Fruit fly (Drosophila melanogaster) whole organism, embryonic: Measurements from ENCODE around the gene Charon.

Experiments
- CG10209 ChIP-seq: fragments of 200-800 bp; sonication (Bioruptor generic); optimal IDR thresholded peaks from 3 replicates; lab custom pipeline; 2017; ENCODE audit warnings: missing biosample characterization, mild to moderate bottlenecking, missing genetic modification characterization, missing genetic modification reagents
- CG1024 ChIP-seq: fragments of 200-800 bp; sonication (Bioruptor generic); IDR thresholded peaks from 2 replicates; pipeline ENCODE4 v1.3.6; 2022; ENCODE audit warnings: missing biosample characterization, missing genetic modification characterization
- CG11085 ChIP-seq: fragments of 200-800 bp; sonication (Bioruptor generic); IDR thresholded peaks from 2 replicates; pipeline ENCODE4 v1.3.6; 2022; ENCODE audit warnings: missing biosample characterization, missing genetic modification characterization
- CG11560 ChIP-seq: fragments of 200-800 bp; sonication (Bioruptor generic); IDR thresholded peaks from 3 replicates; pipeline ENCODE4 v1.3.6; 2022; ENCODE audit warnings: missing biosample characterization, missing genetic modification characterization
- CG12219 ChIP-seq: fragments of 200-800 bp; sonication (Bioruptor generic); optimal IDR thresholded peaks from 3 replicates; lab custom pipeline; 2018; ENCODE audit warnings: missing biosample characterization, mild to moderate bottlenecking, missing genetic modification characterization
- CG13296 ChIP-seq: fragments of 200-800 bp; sonication (Bioruptor generic); optimal IDR thresholded peaks from 3 replicates; lab custom pipeline; 2018; ENCODE audit warnings: missing biosample characterization, mild to moderate bottlenecking, missing genetic modification characterization
- CG1603 ChIP-seq: fragments of 200-800 bp; sonication (Bioruptor generic); optimal IDR thresholded peaks from 2 replicates; lab custom pipeline; 2019; ENCODE audit warnings: missing biosample characterization, mild to moderate bottlenecking, missing genetic modification characterization, moderate library complexity
- CG16779 ChIP-seq: fragments of 200-800 bp; sonication (Bioruptor generic); IDR thresholded peaks from 2 replicates; pipeline ENCODE4 v1.3.6; 2022; ENCODE audit warnings: missing biosample characterization, missing genetic modification characterization
- CG17359 ChIP-seq: fragments of 200-800 bp; sonication (Bioruptor generic); optimal IDR thresholded peaks from 3 replicates; lab custom pipeline; 2018; ENCODE audit warnings: missing biosample characterization, mild to moderate bottlenecking, missing genetic modification characterization, moderate library complexity
- CG2120 ChIP-seq: fragments of 200-800 bp; sonication (Bioruptor generic); optimal IDR thresholded peaks from 3 replicates; lab custom pipeline; 2016; ENCODE audit warnings: missing biosample characterization, missing genetic modification characterization
- CG2875 ChIP-seq: fragments of 200-800 bp; sonication (Bioruptor generic); optimal IDR thresholded peaks from 2 replicates; lab custom pipeline; 2017; ENCODE audit warnings: missing biosample characterization, mild to moderate bottlenecking, missing genetic modification characterization, missing genetic modification reagents
- CG6272 ChIP-seq: fragments of 200-800 bp; sonication (Bioruptor generic); IDR thresholded peaks from 2 replicates; pipeline ENCODE4 v1.3.6; 2022; ENCODE audit warnings: missing biosample characterization, missing genetic modification characterization
- CG6791 ChIP-seq: fragments of 200-800 bp; sonication (Bioruptor generic); IDR thresholded peaks from 3 replicates; pipeline ENCODE4 v1.3.6; 2022; ENCODE audit warnings: missing biosample characterization, missing genetic modification characterization; ENCODE audit not compliant: partially characterized antibody
- CG8089 ChIP-seq: fragments of 200-800 bp; sonication (Bioruptor generic); optimal IDR thresholded peaks from 3 replicates; lab custom pipeline; 2016; ENCODE audit warnings: missing biosample characterization, missing genetic modification characterization
- CG8944 ChIP-seq: fragments of 200-800 bp; sonication (Bioruptor generic); optimal IDR thresholded peaks from 3 replicates; lab custom pipeline; 2016; ENCODE audit warnings: missing biosample characterization, missing genetic modification characterization
- Dbx ChIP-seq: fragments of 200-800 bp; sonication (Bioruptor generic); IDR thresholded peaks from 3 replicates; pipeline ENCODE4 v1.3.6; 2022; ENCODE audit warnings: missing biosample characterization, missing genetic modification characterization
- Dek ChIP-seq: fragments of 200-800 bp; sonication (Bioruptor generic); optimal IDR thresholded peaks from 3 replicates; lab custom pipeline; 2019; ENCODE audit warnings: missing biosample characterization, mild to moderate bottlenecking, missing genetic modification characterization, moderate library complexity
- Ets65A ChIP-seq: fragments of 200-800 bp; sonication (Bioruptor generic); peaks from one replicate; lab custom pipeline; 2016; ENCODE audit warnings: missing biosample characterization, missing genetic modification characterization
- Ets97D ChIP-seq: fragments of 200-800 bp; sonication (Bioruptor generic); optimal IDR thresholded peaks from 3 replicates; lab custom pipeline; 2016; ENCODE audit warnings: missing biosample characterization, missing genetic modification characterization
- Hand ChIP-seq: fragments of 200-800 bp; sonication (Bioruptor generic); optimal IDR thresholded peaks from 2 replicates; lab custom pipeline; 2017; ENCODE audit warnings: mild to moderate bottlenecking, missing biosample characterization, missing genetic modification reagents, missing genetic modification characterization
- Hey ChIP-seq: fragments of 200-800 bp; sonication (Bioruptor generic); optimal IDR thresholded peaks from 3 replicates; lab custom pipeline; 2018; ENCODE audit warnings: missing biosample characterization, mild to moderate bottlenecking, missing genetic modification characterization
- Hr78 ChIP-seq, 2 experiments: fragments of 200-800 bp in 1 of 2; fragments of >200 bp in 1 of 2; sonication (Bioruptor generic) in 1 of 2; optimal IDR thresholded peaks; 2 replicates each; lab custom pipeline; 2017 to 2019; ENCODE audit warnings: missing biosample characterization in 2 of 2, missing genetic modification characterization in 2 of 2, mild to moderate bottlenecking in 1 of 2, moderate library complexity in 1 of 2
- Hsf ChIP-seq: fragments of 200-800 bp; sonication (Bioruptor generic); optimal IDR thresholded peaks from 3 replicates; lab custom pipeline; 2016; ENCODE audit warnings: missing biosample characterization, missing genetic modification characterization
- Mad ChIP-seq: fragments of 200-800 bp; sonication (Bioruptor generic); optimal IDR thresholded peaks from 2 replicates; lab custom pipeline; 2016; ENCODE audit warnings: missing biosample characterization, missing genetic modification characterization
- PHDP ChIP-seq: fragments of 200-800 bp; sonication (Bioruptor generic); optimal IDR thresholded peaks from 3 replicates; lab custom pipeline; 2018; ENCODE audit warnings: missing biosample characterization, mild to moderate bottlenecking, missing genetic modification characterization, moderate library complexity
- Rfx ChIP-seq: fragments of 200-800 bp; sonication (Bioruptor generic); IDR thresholded peaks from 2 replicates; pipeline ENCODE4 v1.3.6; 2022; ENCODE audit warnings: missing biosample characterization, missing genetic modification characterization
- Sox102F ChIP-seq: fragments of 200-800 bp; sonication (Bioruptor generic); optimal IDR thresholded peaks from 2 replicates; lab custom pipeline; 2018; ENCODE audit warnings: missing biosample characterization, mild to moderate bottlenecking, missing genetic modification characterization, moderate library complexity
- Taf1 ChIP-seq: fragments of 200-800 bp; sonication (Bioruptor generic); IDR thresholded peaks from 2 replicates; pipeline ENCODE4 v1.3.6; 2022; ENCODE audit warnings: missing biosample characterization, missing genetic modification characterization
- ara ChIP-seq: fragments of 200-800 bp; sonication (Bioruptor generic); IDR thresholded peaks from 2 replicates; pipeline ENCODE4 v1.3.6; 2022; ENCODE audit warnings: missing biosample characterization, missing genetic modification characterization
- ase ChIP-seq: fragments of 200-800 bp; sonication (Bioruptor generic); IDR thresholded peaks from 3 replicates; pipeline ENCODE4 v1.3.6; 2022; ENCODE audit warnings: missing biosample characterization, missing genetic modification characterization
- dpn ChIP-seq, 2 experiments: fragments of 200-800 bp; sonication (Bioruptor generic); optimal IDR thresholded peaks; 3 replicates each; lab custom pipeline; 2016; ENCODE audit warnings: missing biosample characterization in 2 of 2, missing genetic modification characterization in 2 of 2
- en ChIP-seq: fragments of 200-800 bp; sonication (Bioruptor generic); optimal IDR thresholded peaks from 2 replicates; lab custom pipeline; 2016; ENCODE audit warnings: missing biosample characterization, missing genetic modification characterization
- gem ChIP-seq: fragments of 200-800 bp; sonication (Bioruptor generic); optimal IDR thresholded peaks from 2 replicates; lab custom pipeline; 2019; ENCODE audit warnings: missing biosample characterization, mild to moderate bottlenecking, missing genetic modification characterization, moderate library complexity
- jing ChIP-seq: fragments of 200-800 bp; sonication (Bioruptor generic); optimal IDR thresholded peaks from 2 replicates; lab custom pipeline; 2018; ENCODE audit warnings: missing biosample characterization, mild to moderate bottlenecking, missing genetic modification characterization
- ken ChIP-seq: fragments of 200-800 bp; sonication (Bioruptor generic); IDR thresholded peaks from 3 replicates; pipeline ENCODE4 v1.3.6; 2022; ENCODE audit warnings: missing biosample characterization, missing genetic modification characterization
- nmo ChIP-seq: fragments of 200-800 bp; sonication (Bioruptor generic); optimal IDR thresholded peaks from 2 replicates; lab custom pipeline; 2018; ENCODE audit warnings: missing biosample characterization, mild to moderate bottlenecking, missing genetic modification characterization, moderate library complexity
- onecut ChIP-seq: fragments of 200-800 bp; sonication (Bioruptor generic); IDR thresholded peaks from 2 replicates; pipeline ENCODE4 v1.3.6; 2022; ENCODE audit warnings: missing biosample characterization, missing genetic modification characterization
- otp ChIP-seq: fragments of 200-800 bp; sonication (Bioruptor generic); IDR thresholded peaks from 3 replicates; pipeline ENCODE4, ENCODE4 v1.3.6; 2022; ENCODE audit warnings: missing biosample characterization, missing genetic modification characterization
- pho ChIP-seq: fragments of 200-800 bp; sonication (Bioruptor generic); optimal IDR thresholded peaks from 2 replicates; lab custom pipeline; 2016; ENCODE audit warnings: missing biosample characterization, missing genetic modification characterization
- row ChIP-seq: fragments of 200-800 bp; sonication (Bioruptor generic); IDR thresholded peaks from 3 replicates; pipeline ENCODE4 v1.3.6; 2022; ENCODE audit warnings: missing biosample characterization, missing genetic modification characterization
- sim ChIP-seq: fragments of 200-800 bp; sonication (Bioruptor generic); IDR thresholded peaks from 2 replicates; pipeline ENCODE4 v1.3.6; 2022; ENCODE audit warnings: missing biosample characterization, missing genetic modification characterization
- slbo ChIP-seq: fragments of 200-800 bp; sonication (Bioruptor generic); IDR thresholded peaks from 2 replicates; pipeline ENCODE4 v1.3.6; 2022; ENCODE audit warnings: missing biosample characterization, missing genetic modification characterization
- sob ChIP-seq: fragments of 200-800 bp; sonication (Bioruptor generic); IDR thresholded peaks from 2 replicates; pipeline ENCODE4 v1.3.6; 2022; ENCODE audit warnings: missing biosample characterization, missing genetic modification characterization
- sug ChIP-seq: fragments of 200-800 bp; optimal IDR thresholded peaks from 2 replicates; lab custom pipeline; 2019; ENCODE audit warnings: missing biosample characterization, mild to moderate bottlenecking, missing genetic modification characterization, moderate library complexity
- tgo ChIP-seq: fragments of 200-800 bp; sonication (Bioruptor generic); IDR thresholded peaks from 3 replicates; pipeline ENCODE4 v1.3.6; 2022; ENCODE audit warnings: missing biosample characterization, missing genetic modification characterization
- trh ChIP-seq: fragments of 200-800 bp; sonication (Bioruptor generic); optimal IDR thresholded peaks from 2 replicates; lab custom pipeline; 2016; ENCODE audit warnings: missing biosample characterization, missing genetic modification characterization
- twi ChIP-seq: fragments of 200-800 bp; optimal IDR thresholded peaks from 2 replicates; lab custom pipeline; 2019; ENCODE audit warnings: missing biosample characterization, mild to moderate bottlenecking, missing genetic modification characterization, moderate library complexity
- vfl ChIP-seq: fragments of 200-800 bp; sonication (Bioruptor generic); optimal IDR thresholded peaks from 2 replicates; lab custom pipeline; 2016; ENCODE audit warnings: missing biosample characterization, missing genetic modification characterization
- vvl ChIP-seq: fragments of 200-800 bp; sonication (Bioruptor generic); IDR thresholded peaks from 2 replicates; pipeline ENCODE4 v1.3.6; 2022; ENCODE audit warnings: missing biosample characterization, missing genetic modification characterization
- zfh1 ChIP-seq: fragments of 200-800 bp; sonication (Bioruptor generic); IDR thresholded peaks from 3 replicates; pipeline ENCODE4 v1.3.6; 2022; ENCODE audit warnings: missing biosample characterization, missing genetic modification characterization

The Charon gene

dm6 chr2L:1211528-1211927 lies 38.9 kb upstream of the Charon start (continued):
- TF ChIP-seq twi (tag; lab: Kevin White, UChicago), result no peak
- no peak for TF ChIP-seq CG8089

DNA sequence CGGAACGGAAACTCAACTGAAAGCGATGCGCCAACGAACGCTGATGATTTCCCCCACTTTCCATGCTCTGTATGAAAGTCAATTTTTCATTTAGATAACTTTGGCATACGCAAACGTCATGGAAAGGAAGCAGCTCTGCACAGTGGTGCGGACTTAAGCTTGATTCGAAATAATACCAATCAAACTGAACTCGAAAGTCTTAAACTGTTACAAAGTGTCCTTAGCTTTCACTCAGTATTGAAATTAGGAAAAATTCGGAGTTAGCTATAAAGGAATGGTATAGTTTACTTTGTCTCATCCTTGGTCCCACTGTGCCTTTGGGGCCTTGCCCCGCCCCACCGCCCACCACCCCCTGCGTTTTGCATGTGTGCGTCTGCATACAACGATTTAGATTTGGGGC lies 34.8 kb upstream of the Charon start:
- TF ChIP-seq trh (GFP tag; lab: Kevin White, UChicago) (no peak), PHDP (tag; lab: Kevin White, UChicago) (peak; percentile 59), Mad (GFP tag; lab: Kevin White, UChicago) (no peak), CG6272 (peak; percentile 28; the same call in 1 of the 2 replicates), row (GFP tag; lab: Robert Waterston, UW) (peak; percentile 77; the same call in 2 of the 3 replicates), CG6791 (GFP tag; lab: Robert Waterston, UW) (no peak), Sox102F (GFP tag; lab: Kevin White, UChicago) (peak; percentile 66), nmo (GFP tag; lab: Kevin White, UChicago) (peak; percentile 13), CG13296 (GFP tag; lab: Kevin White, UChicago) (no peak), Rfx (GFP tag; lab: Robert Waterston, UW) (peak; percentile 74), tgo (GFP tag; lab: Robert Waterston, UW) (peak; percentile 54; the same call in 2 of the 3 replicates), CG10209 (GFP tag; lab: Kevin White, UChicago) (peak; percentile 54), CG2120 (GFP tag; lab: Kevin White, UChicago) (peak; percentile 80), CG1603 (peak; percentile 73), otp (GFP tag; lab: Robert Waterston, UW) (peak; percentile 70; the same call in 2 of the 3 replicates), CG11560 (tag; lab: Robert Waterston, UW) (0 out of 3 replicates have a peak, but pooled peaks have one; percentile 25), vvl (GFP tag; lab: Robert Waterston, UW) (peak; percentile 74), slbo (GFP tag; lab: Robert Waterston, UW) (peak; percentile 85), gem (tag; lab: Kevin White, UChicago) (peak; percentile 68), jing (no peak), Hr78 (GFP tag; optimal IDR thresholded peaks at IDR 0.05; lab: Kevin White, UChicago) (no peak), en (no peak), Hsf (GFP tag; lab: Kevin White, UChicago) (peak; percentile 34), sob (GFP tag; lab: Robert Waterston, UW) (peak; percentile 71), ken (GFP tag; lab: Robert Waterston, UW) (peak; percentile 70), ase (GFP tag; lab: Robert Waterston, UW) (peak; percentile 49; the same call in 2 of the 3 replicates), CG17359 (tag; lab: Kevin White, UChicago) (peak; percentile 38), zfh1 (GFP tag; lab: Robert Waterston, UW) (peak; percentile 50; the same call in 2 of the 3 replicates), ara (0 out of 2 replicates have a peak, but pooled peaks have one; percentile 13), CG1024 (no peak), Ets97D (GFP tag; lab: Kevin White, UChicago) (no peak), CG2875 (peak; percentile 5), vfl (GFP tag; lab: Kevin White, UChicago) (peak; percentile 20), Hey (tag; lab: Kevin White, UChicago) (peak; percentile 17), sug (tag; lab: Kevin White, UChicago) (peak; percentile 36), pho (GFP tag; lab: Kevin White, UChicago) (peak; percentile 12), Hand (peak; percentile 81), Dbx (GFP tag; lab: Robert Waterston, UW) (peak; percentile 71), CG11085 (GFP tag; lab: Robert Waterston, UW) (0 out of 2 replicates have a peak, but pooled peaks have one; percentile 21), CG8944 (GFP tag; lab: Kevin White, UChicago) (peak; percentile 27), CG12219 (GFP tag; lab: Kevin White, UChicago) (peak; percentile 31), Ets65A (GFP tag; lab: Kevin White, UChicago) (peak; percentile 82), Dek (tag; lab: Kevin White, UChicago) (peak; percentile 42), CG16779 (GFP tag; lab: Robert Waterston, UW) (no peak), sim (GFP tag; lab: Robert Waterston, UW) (no peak), onecut (peak; percentile 51), dpn (GFP tag; optimal IDR thresholded peaks at IDR 0.05; lab: Kevin White, UChicago) (peak; percentile 16 to 50), Taf1 (GFP tag; lab: Robert Waterston, UW) (peak; percentile 64)
